Worm (Caenorhabditis elegans) whole organism, L4 larva: Measurements from ENCODE around the gene K11G12.6.

Experiments
- F26F4.8 ChIP-seq: fragments of 200-800 bp; sonication (Bioruptor generic); conservative IDR thresholded peaks from 2 replicates; pipeline ENCODE4 v1.3.6; 2022; ENCODE audit warnings: missing genetic modification characterization, missing compliant biosample characterization
- F37D6.2 ChIP-seq: sonication (generic microtip); optimal IDR thresholded peaks from 2 replicates; lab custom pipeline; 2016; ENCODE audit warnings: mild to moderate bottlenecking, missing genetic modification characterization, missing compliant biosample characterization
- F44E2.7 ChIP-seq: fragments of 200-800 bp; sonication (Bioruptor generic); IDR thresholded peaks from 2 replicates; pipeline ENCODE4 v2.1.2; 2022; ENCODE audit warnings: missing genetic modification characterization, missing compliant biosample characterization
- F49E8.2 ChIP-seq: sonication (generic microtip); optimal IDR thresholded peaks from 2 replicates; lab custom pipeline; 2016; ENCODE audit warnings: missing compliant biosample characterization, mild to moderate bottlenecking, missing genetic modification characterization, borderline replicate concordance
- R02D3.7 ChIP-seq: fragments of 150-350 bp; sonication (generic microtip); optimal IDR thresholded peaks from 3 replicates; lab custom pipeline; 2014; ENCODE audit warnings: missing biosample characterization, missing genetic modification characterization
- T26A8.4 ChIP-seq: fragments of 200-800 bp; sonication (Bioruptor generic); IDR thresholded peaks from 2 replicates; pipeline ENCODE4 v1.3.6; 2022; ENCODE audit warnings: missing genetic modification characterization, missing compliant biosample characterization
- Y105C5A.15 ChIP-seq: fragments of 200-800 bp; sonication (Bioruptor generic); IDR thresholded peaks from 2 replicates; pipeline ENCODE4 v1.3.6; 2022; ENCODE audit warnings: missing genetic modification characterization, missing compliant biosample characterization
- Y48G9A.11 ChIP-seq: fragments of 200-800 bp; sonication (Bioruptor generic); IDR thresholded peaks from 2 replicates; pipeline ENCODE4 v1.3.6; 2022; ENCODE audit warnings: missing genetic modification reagents, missing genetic modification characterization, missing compliant biosample characterization
- Y5F2A.4 ChIP-seq: fragments of 200-800 bp; sonication (Bioruptor generic); optimal IDR thresholded peaks from 2 replicates; lab custom pipeline; 2018; ENCODE audit warnings: mild to moderate bottlenecking, missing genetic modification characterization, missing compliant biosample characterization
- ZK337.2 ChIP-seq: fragments of 200-800 bp; sonication (Bioruptor generic); IDR thresholded peaks from 2 replicates; pipeline ENCODE4 v1.3.6; 2022; ENCODE audit warnings: missing genetic modification reagents, missing genetic modification characterization, missing compliant biosample characterization
- arid-1 ChIP-seq: fragments of 200-800 bp; sonication (Bioruptor generic); conservative IDR thresholded peaks from 2 replicates; pipeline ENCODE4 v1.3.6; 2022; ENCODE audit warnings: missing genetic modification reagents, missing genetic modification characterization, missing compliant biosample characterization
- ceh-20 ChIP-seq: fragments of 200-800 bp; sonication (Bioruptor generic); IDR thresholded peaks from 2 replicates; pipeline ENCODE4 v1.3.6; 2022; ENCODE audit warnings: missing genetic modification reagents, missing genetic modification characterization, missing compliant biosample characterization
- ceh-82 ChIP-seq: sonication (generic microtip); optimal IDR thresholded peaks from 2 replicates; lab custom pipeline; 2017; ENCODE audit warnings: missing biosample characterization, missing genetic modification characterization
- cey-2 ChIP-seq: sonication (generic microtip); optimal IDR thresholded peaks from 3 replicates; lab custom pipeline; 2017; ENCODE audit warnings: missing genetic modification characterization, mild to moderate bottlenecking, missing compliant biosample characterization, antibody characterized with exemption, borderline replicate concordance; ENCODE audit not compliant: insufficient read depth
- daf-16 ChIP-seq, 3 experiments: sonication (generic microtip); optimal IDR thresholded peaks; 2 replicates each; lab custom pipeline; 2016 to 2017; ENCODE audit warnings: missing genetic modification characterization in 3 of 3, missing genetic modification reagents in 3 of 3, mild to moderate bottlenecking in 2 of 3, missing compliant biosample characterization in 2 of 3, missing biosample characterization in 1 of 3, moderate library complexity in 1 of 3
- daf-19 ChIP-seq: fragments of 200-800 bp; sonication (Bioruptor generic); conservative IDR thresholded peaks from 2 replicates; pipeline ENCODE4 v1.3.6; 2022; ENCODE audit warnings: missing genetic modification characterization, missing compliant biosample characterization
- daf-8 ChIP-seq: fragments of 200-800 bp; sonication (Bioruptor generic); IDR thresholded peaks from 2 replicates; pipeline ENCODE4 v1.3.6; 2022; ENCODE audit warnings: missing genetic modification characterization, missing compliant biosample characterization
- dmd-6 ChIP-seq: fragments of 200-800 bp; sonication (Bioruptor generic); IDR thresholded peaks from 2 replicates; pipeline ENCODE4 v1.3.6; 2022; ENCODE audit warnings: missing genetic modification reagents, missing genetic modification characterization, missing compliant biosample characterization
- dmd-8 ChIP-seq: fragments of 200-800 bp; sonication (Bioruptor generic); IDR thresholded peaks from 2 replicates; pipeline ENCODE4 v1.3.6; 2022; ENCODE audit warnings: missing genetic modification characterization, missing compliant biosample characterization
- dve-1 ChIP-seq: sonication (generic microtip); optimal IDR thresholded peaks from 2 replicates; lab custom pipeline; 2017; ENCODE audit warnings: antibody characterized with exemption, mild to moderate bottlenecking, missing genetic modification characterization, missing compliant biosample characterization; ENCODE audit not compliant: insufficient read depth
- egl-27 ChIP-seq: sonication (generic microtip); optimal IDR thresholded peaks from 3 replicates; lab custom pipeline; 2017; ENCODE audit warnings: missing biosample characterization, missing genetic modification reagents, missing genetic modification characterization
- gei-8 ChIP-seq: fragments of 200-800 bp; sonication (Bioruptor generic); optimal IDR thresholded peaks from 2 replicates; lab custom pipeline; 2018; ENCODE audit warnings: mild to moderate bottlenecking, missing genetic modification characterization, missing compliant biosample characterization
- hif-1 ChIP-seq, 2 experiments: sonication (generic microtip); optimal IDR thresholded peaks; 2 replicates each; lab custom pipeline; 2016 to 2017; ENCODE audit warnings: missing compliant biosample characterization in 2 of 2, missing genetic modification characterization in 2 of 2, missing genetic modification reagents in 2 of 2, missing genotype in 2 of 2, mild to moderate bottlenecking in 1 of 2
- hlh-11 ChIP-seq: fragments of 200-800 bp; sonication (Bioruptor generic); optimal IDR thresholded peaks from 2 replicates; lab custom pipeline; 2018; ENCODE audit warnings: mild to moderate bottlenecking, missing genetic modification characterization, missing compliant biosample characterization
- lim-7 ChIP-seq: fragments of 200-800 bp; sonication (Bioruptor generic); IDR thresholded peaks from 2 replicates; pipeline ENCODE4 v1.3.6; 2022; ENCODE audit warnings: missing genetic modification characterization, missing compliant biosample characterization
- lin-1 ChIP-seq: fragments of 200-800 bp; sonication (Bioruptor generic); IDR thresholded peaks from 2 replicates; pipeline ENCODE4 v1.3.6; 2022; ENCODE audit warnings: missing genetic modification reagents, missing genetic modification characterization, missing compliant biosample characterization
- lin-15B ChIP-seq: fragments of 150-350 bp; sonication (generic microtip); optimal IDR thresholded peaks from 3 replicates; lab custom pipeline; 2014; ENCODE audit warnings: missing biosample characterization, missing genetic modification characterization
- mdl-1 ChIP-seq, 2 experiments: fragments of 150-350 bp in 1 of 2; sonication (generic microtip) in 1 of 2; optimal IDR thresholded peaks; 2 replicates each; lab custom pipeline; 2014 to 2017; ENCODE audit warnings: missing biosample characterization in 2 of 2, missing genetic modification characterization in 2 of 2
- mdt-29 ChIP-seq: fragments of 200-800 bp; sonication (Bioruptor generic); IDR thresholded peaks from 2 replicates; pipeline ENCODE4 v1.3.6; 2022; ENCODE audit warnings: missing genetic modification reagents, missing genetic modification characterization, missing compliant biosample characterization
- mes-2 ChIP-seq: sonication (generic microtip); optimal IDR thresholded peaks from 2 replicates; lab custom pipeline; 2016; ENCODE audit warnings: missing genotype, mild to moderate bottlenecking, missing genetic modification characterization, missing compliant biosample characterization; ENCODE audit not compliant: poor library complexity, severe bottlenecking
- mxl-2 ChIP-seq: fragments of 200-800 bp; sonication (Bioruptor generic); conservative IDR thresholded peaks from 2 replicates; pipeline ENCODE4 v1.3.6; 2022; ENCODE audit warnings: missing genetic modification reagents, missing genetic modification characterization, missing compliant biosample characterization
- mxl-3 ChIP-seq: fragments of 200-800 bp; sonication (Bioruptor generic); optimal IDR thresholded peaks from 2 replicates; lab custom pipeline; 2018; ENCODE audit warnings: mild to moderate bottlenecking, missing genetic modification characterization, missing compliant biosample characterization
- nhr-102 ChIP-seq: sonication (generic microtip); optimal IDR thresholded peaks from 2 replicates; lab custom pipeline; 2016; ENCODE audit warnings: mild to moderate bottlenecking, missing genetic modification characterization, moderate library complexity, missing compliant biosample characterization
- nhr-11 ChIP-seq: fragments of 150-350 bp; optimal IDR thresholded peaks from 2 replicates; lab custom pipeline; 2014; ENCODE audit warnings: missing biosample characterization, missing genetic modification characterization
- nhr-6 ChIP-seq: fragments of 150-350 bp; optimal IDR thresholded peaks from 2 replicates; lab custom pipeline; 2014; ENCODE audit warnings: missing biosample characterization, missing genetic modification characterization
- nhr-77 ChIP-seq: fragments of 150-350 bp; optimal IDR thresholded peaks from 2 replicates; lab custom pipeline; 2014; ENCODE audit warnings: missing biosample characterization, missing genetic modification characterization
- php-3 ChIP-seq: fragments of 200-800 bp; sonication (Bioruptor generic); IDR thresholded peaks from 2 replicates; pipeline ENCODE4 v1.3.6; 2022; ENCODE audit warnings: missing genetic modification reagents, missing genetic modification characterization, missing compliant biosample characterization
- sdz-12 ChIP-seq: fragments of 200-800 bp; sonication (Bioruptor generic); optimal IDR thresholded peaks from 2 replicates; lab custom pipeline; 2018; ENCODE audit warnings: mild to moderate bottlenecking, missing genetic modification characterization, missing compliant biosample characterization
- skn-1 ChIP-seq: fragments of 150-350 bp; optimal IDR thresholded peaks from 2 replicates; lab custom pipeline; 2014; ENCODE audit warnings: missing biosample characterization, missing genetic modification characterization
- snpc-1.2 ChIP-seq: fragments of 200-800 bp; sonication (Bioruptor generic); IDR thresholded peaks from 2 replicates; pipeline ENCODE4 v1.3.6; 2022; ENCODE audit warnings: missing genetic modification reagents, missing genetic modification characterization, missing compliant biosample characterization
- tra-1 ChIP-seq: fragments of 200-800 bp; sonication (Bioruptor generic); IDR thresholded peaks from 2 replicates; pipeline ENCODE4 v1.3.6; 2022; ENCODE audit warnings: missing genetic modification reagents, missing genetic modification characterization, missing compliant biosample characterization
- vab-7 ChIP-seq: fragments of 200-800 bp; sonication (Bioruptor generic); IDR thresholded peaks from 2 replicates; pipeline ENCODE4 v1.3.6; 2022; ENCODE audit warnings: missing genetic modification reagents, missing genetic modification characterization, missing compliant biosample characterization
- zag-1 ChIP-seq: fragments of 150-350 bp; optimal IDR thresholded peaks from 2 replicates; lab custom pipeline; 2014; ENCODE audit warnings: missing biosample characterization, missing genetic modification characterization
- zfp-2 ChIP-seq: sonication (generic microtip); optimal IDR thresholded peaks from 2 replicates; lab custom pipeline; 2016; ENCODE audit warnings: mild to moderate bottlenecking, missing genetic modification characterization, missing compliant biosample characterization
- zip-2 ChIP-seq: fragments of 150-350 bp; optimal IDR thresholded peaks from 2 replicates; lab custom pipeline; 2014; ENCODE audit warnings: missing biosample characterization, missing genetic modification characterization
- ztf-7 ChIP-seq: fragments of 150-350 bp; optimal IDR thresholded peaks from 2 replicates; lab custom pipeline; 2014; ENCODE audit warnings: missing biosample characterization, missing genetic modification characterization

K11G12.6 gene

ce11 chrX:6750145-6750544 is 20.7 kb upstream of the K11G12.6 start (continued):
- TF ChIP-seq tra-1 (peak; percentile 89), lim-7 (GFP tag; lab: Robert Waterston, UW) (no peak), Y5F2A.4 (no peak), skn-1 (tag; lab: Kevin White, UChicago) (no peak), nhr-6 (tag; lab: Kevin White, UChicago) (peak; percentile 69), nhr-77 (tag; lab: Kevin White, UChicago) (peak; percentile 87), php-3 (GFP tag; lab: Robert Waterston, UW) (peak; percentile 67; the same call in 1 of the 2 replicates), gei-8 (GFP tag; lab: Kevin White, UChicago) (peak; percentile 93), sdz-12 (GFP tag; lab: Kevin White, UChicago) (no peak), dve-1 (tag; lab: Kevin White, UChicago) (peak; percentile 92), R02D3.7 (tag; lab: Kevin White, UChicago) (no peak), mxl-2 (GFP tag; lab: Robert Waterston, UW) (peak; percentile 100), ceh-82 (no peak), zag-1 (tag; lab: Kevin White, UChicago) (no peak), zfp-2 (no peak), ZK337.2 (GFP tag; lab: Robert Waterston, UW) (no peak), egl-27 (tag; lab: Kevin White, UChicago) (no peak), Y48G9A.11 (GFP tag; lab: Robert Waterston, UW) (no peak), hlh-11 (tag; lab: Kevin White, UChicago) (peak; percentile 99), mxl-3 (GFP tag; lab: Kevin White, UChicago) (peak; percentile 89), daf-8 (GFP tag; lab: Robert Waterston, UW) (no peak), F44E2.7 (GFP tag; lab: Robert Waterston, UW) (no peak), dmd-6 (GFP tag; lab: Robert Waterston, UW) (peak; percentile 98), Y105C5A.15 (GFP tag; lab: Robert Waterston, UW) (no peak), daf-16 (GFP tag; optimal IDR thresholded peaks at IDR 0.05; lab: Kevin White, UChicago) (peak; percentile 53 to 95), daf-16 (tag; optimal IDR thresholded peaks at IDR 0.05; lab: Kevin White, UChicago) (peak; percentile 98), F26F4.8 (GFP tag; lab: Robert Waterston, UW) (no peak), dmd-8 (GFP tag; lab: Robert Waterston, UW) (no peak), cey-2 (tag; lab: Kevin White, UChicago) (peak; percentile 13), lin-15B (tag; lab: Kevin White, UChicago) (no peak), vab-7 (no peak), snpc-1.2 (no peak)

ce11 chrX:6749124-6749822 is 19.8 kb upstream of the K11G12.6 start:
- no peak for TF ChIP-seq dmd-8 (GFP tag; lab: Robert Waterston, UW)
- TF ChIP-seq mxl-3 (GFP tag; lab: Kevin White, UChicago), result peak; percentile 94
- peak; percentile 84 for TF ChIP-seq php-3 (GFP tag; lab: Robert Waterston, UW)
- peak; percentile 79 to 95 for TF ChIP-seq hif-1 (tag; optimal IDR thresholded peaks at IDR 0.05; lab: Kevin White, UChicago)
- TF ChIP-seq tra-1, result peak; percentile 89
- TF ChIP-seq cey-2 (tag; lab: Kevin White, UChicago), result peak; percentile 75
- TF ChIP-seq mxl-2 (GFP tag; lab: Robert Waterston, UW), result peak; percentile 89
- TF ChIP-seq ceh-20 (GFP tag; lab: Robert Waterston, UW), result peak; percentile 84
- TF ChIP-seq mdl-1 (tag; optimal IDR thresholded peaks at IDR 0.05; lab: Kevin White, UChicago), result peak in 1 of 2 experiments; percentile 100
- TF ChIP-seq dve-1 (tag; lab: Kevin White, UChicago), result peak; percentile 82
- TF ChIP-seq daf-19, result peak; percentile 49; the same call in 1 of the 2 replicates
- no peak for TF ChIP-seq F37D6.2 (tag; lab: Kevin White, UChicago)
- peak; percentile 93 for TF ChIP-seq nhr-102 (tag; lab: Kevin White, UChicago)
- TF ChIP-seq lin-1, result peak; percentile 80
- TF ChIP-seq skn-1 (tag; lab: Kevin White, UChicago), result no peak
- TF ChIP-seq arid-1, result no peak
- TF ChIP-seq zip-2 (tag; lab: Kevin White, UChicago), result peak; percentile 41
- TF ChIP-seq T26A8.4 (GFP tag; lab: Robert Waterston, UW), result peak; percentile 73
- peak; percentile 79 for TF ChIP-seq ztf-7
- TF ChIP-seq mes-2 (tag; lab: Kevin White, UChicago), result no peak
- peak; percentile 26 for TF ChIP-seq nhr-11 (tag; lab: Kevin White, UChicago)
- peak; percentile 93 for TF ChIP-seq mdt-29 (GFP tag; lab: Robert Waterston, UW)
- TF ChIP-seq lim-7 (GFP tag; lab: Robert Waterston, UW), result no peak
- no peak for TF ChIP-seq F49E8.2 (tag; lab: Kevin White, UChicago)
